Worm (Caenorhabditis elegans) whole organism, late embryonic: ENCODE results near the gene cyp-14A5.

Experiments
- C08G9.2 ChIP-seq: sonication (generic microtip); optimal IDR thresholded peaks from 2 replicates; lab custom pipeline; 2016; ENCODE audit warnings: mild to moderate bottlenecking, missing genetic modification characterization, moderate library complexity, missing compliant biosample characterization
- F13H6.1 ChIP-seq: sonication (generic microtip); optimal IDR thresholded peaks from 2 replicates; lab custom pipeline; 2016; ENCODE audit warnings: missing genetic modification characterization, missing compliant biosample characterization
- K02D7.2 ChIP-seq: sonication (generic microtip); optimal IDR thresholded peaks from 2 replicates; lab custom pipeline; 2017; ENCODE audit warnings: mild to moderate bottlenecking, missing genetic modification characterization, missing compliant biosample characterization
- K09A11.1 ChIP-seq: sonication (generic microtip); optimal IDR thresholded peaks from 2 replicates; lab custom pipeline; 2017; ENCODE audit warnings: antibody characterized with exemption, mild to moderate bottlenecking, missing genetic modification characterization, missing compliant biosample characterization; ENCODE audit not compliant: insufficient read depth
- T23F11.4 ChIP-seq: fragments of 200-800 bp; sonication (Bioruptor generic); optimal IDR thresholded peaks from 2 replicates; lab custom pipeline; 2018; ENCODE audit warnings: mild to moderate bottlenecking, missing genetic modification characterization, missing compliant biosample characterization
- ahr-1 ChIP-seq: sonication (generic microtip); optimal IDR thresholded peaks from 2 replicates; lab custom pipeline; 2016; ENCODE audit warnings: missing genetic modification characterization, missing compliant biosample characterization
- ceh-14 ChIP-seq: sonication (generic microtip); optimal IDR thresholded peaks from 2 replicates; lab custom pipeline; 2016; ENCODE audit warnings: missing genotype, missing genetic modification characterization, missing compliant biosample characterization
- ceh-2 ChIP-seq: sonication (generic microtip); optimal IDR thresholded peaks from 2 replicates; lab custom pipeline; 2016; ENCODE audit warnings: missing genotype, missing genetic modification characterization, missing compliant biosample characterization
- ceh-22 ChIP-seq: sonication (generic microtip); optimal IDR thresholded peaks from 2 replicates; lab custom pipeline; 2017; ENCODE audit warnings: missing biosample characterization, missing genetic modification characterization
- ceh-30 ChIP-seq: fragments of 150-350 bp; optimal IDR thresholded peaks from 2 replicates; lab custom pipeline; 2014; ENCODE audit warnings: missing biosample characterization, missing genetic modification characterization
- ceh-34 ChIP-seq: sonication (generic microtip); optimal IDR thresholded peaks from 2 replicates; lab custom pipeline; 2016; ENCODE audit warnings: mild to moderate bottlenecking, missing genetic modification characterization, missing compliant biosample characterization
- ceh-6 ChIP-seq: fragments of 200-800 bp; sonication (Bioruptor generic); optimal IDR thresholded peaks from 2 replicates; lab custom pipeline; 2018; ENCODE audit warnings: mild to moderate bottlenecking, missing genetic modification characterization, missing compliant biosample characterization
- ceh-9 ChIP-seq: sonication (generic microtip); optimal IDR thresholded peaks from 2 replicates; lab custom pipeline; 2016; ENCODE audit warnings: mild to moderate bottlenecking, missing genetic modification characterization, inconsistent platforms, missing compliant biosample characterization
- dmd-4 ChIP-seq: sonication (generic microtip); optimal IDR thresholded peaks from 2 replicates; lab custom pipeline; 2016; ENCODE audit warnings: borderline replicate concordance, missing genetic modification characterization, missing compliant biosample characterization
- dve-1 ChIP-seq: sonication (generic microtip); optimal IDR thresholded peaks from 2 replicates; lab custom pipeline; 2017; ENCODE audit warnings: antibody characterized with exemption, mild to moderate bottlenecking, missing genetic modification characterization, missing compliant biosample characterization
- elt-2 ChIP-seq: sonication (generic microtip); optimal IDR thresholded peaks from 2 replicates; lab custom pipeline; 2016; ENCODE audit warnings: missing genetic modification reagents, missing genetic modification characterization, missing compliant biosample characterization
- eyg-1 ChIP-seq: sonication (generic microtip); optimal IDR thresholded peaks from 2 replicates; lab custom pipeline; 2016; ENCODE audit warnings: missing genotype, missing genetic modification characterization, missing compliant biosample characterization
- fax-1 ChIP-seq: sonication (generic microtip); optimal IDR thresholded peaks from 2 replicates; lab custom pipeline; 2016; ENCODE audit warnings: missing genotype, missing genetic modification characterization, missing compliant biosample characterization
- fkh-10 ChIP-seq: fragments of 150-350 bp; optimal IDR thresholded peaks from 2 replicates; lab custom pipeline; 2014; ENCODE audit warnings: missing biosample characterization, missing genetic modification reagents, missing genetic modification characterization
- fkh-6 ChIP-seq: sonication (generic microtip); optimal IDR thresholded peaks from 2 replicates; lab custom pipeline; 2016; ENCODE audit warnings: missing genetic modification characterization, missing compliant biosample characterization
- gmeb-2 ChIP-seq: sonication (generic microtip); optimal IDR thresholded peaks from 2 replicates; lab custom pipeline; 2016; ENCODE audit warnings: missing genetic modification characterization, inconsistent platforms, missing compliant biosample characterization
- hlh-13 ChIP-seq: fragments of 200-800 bp; sonication (Bioruptor generic); optimal IDR thresholded peaks from 2 replicates; lab custom pipeline; 2018; ENCODE audit warnings: mild to moderate bottlenecking, missing genetic modification characterization, missing compliant biosample characterization
- hlh-15 ChIP-seq: sonication (generic microtip); optimal IDR thresholded peaks from 2 replicates; lab custom pipeline; 2016; ENCODE audit warnings: missing genetic modification characterization, missing compliant biosample characterization
- hlh-30 ChIP-seq: sonication (generic microtip); optimal IDR thresholded peaks from 2 replicates; lab custom pipeline; 2017; ENCODE audit warnings: antibody characterized with exemption, missing genetic modification characterization, missing compliant biosample characterization; ENCODE audit not compliant: insufficient read depth
- hlh-8 ChIP-seq: sonication (generic microtip); optimal IDR thresholded peaks from 2 replicates; lab custom pipeline; 2016; ENCODE audit warnings: missing genotype, missing genetic modification characterization, missing compliant biosample characterization
- madf-2 ChIP-seq: sonication (generic microtip); optimal IDR thresholded peaks from 2 replicates; lab custom pipeline; 2017; ENCODE audit warnings: missing genetic modification characterization, missing compliant biosample characterization
- mec-3 ChIP-seq: sonication (generic microtip); optimal IDR thresholded peaks from 2 replicates; lab custom pipeline; 2016; ENCODE audit warnings: borderline replicate concordance, missing genetic modification characterization, missing compliant biosample characterization
- nfya-1 ChIP-seq: sonication (generic microtip); optimal IDR thresholded peaks from 2 replicates; lab custom pipeline; 2017; ENCODE audit warnings: missing genetic modification characterization, mild to moderate bottlenecking, missing compliant biosample characterization, antibody characterized with exemption, moderate library complexity
- nhr-11 ChIP-seq: fragments of 150-350 bp; optimal IDR thresholded peaks from 2 replicates; lab custom pipeline; 2014; ENCODE audit warnings: missing biosample characterization, missing genetic modification characterization
- pat-9 ChIP-seq: fragments of 200-800 bp; sonication (Bioruptor generic); optimal IDR thresholded peaks from 2 replicates; lab custom pipeline; 2018; ENCODE audit warnings: mild to moderate bottlenecking, missing genetic modification characterization, moderate library complexity, missing compliant biosample characterization
- pax-1 ChIP-seq: fragments of 150-350 bp; optimal IDR thresholded peaks from 2 replicates; lab custom pipeline; 2014; ENCODE audit warnings: missing biosample characterization, missing genetic modification characterization
- pha-4 ChIP-seq: fragments of 150-350 bp; optimal IDR thresholded peaks from 2 replicates; lab custom pipeline; 2018; ENCODE audit warnings: missing biosample characterization, missing genetic modification reagents, missing genetic modification characterization
- pqm-1 ChIP-seq: sonication (generic microtip); optimal IDR thresholded peaks from 2 replicates; lab custom pipeline; 2016; ENCODE audit warnings: missing genetic modification characterization, missing compliant biosample characterization
- pros-1 ChIP-seq: fragments of 150-350 bp; optimal IDR thresholded peaks from 2 replicates; lab custom pipeline; 2014; ENCODE audit warnings: missing biosample characterization, missing genetic modification reagents, missing genetic modification characterization
- ref-2 ChIP-seq: sonication (generic microtip); optimal IDR thresholded peaks from 2 replicates; lab custom pipeline; 2016; ENCODE audit warnings: missing genetic modification characterization, missing compliant biosample characterization
- sdc-2 ChIP-seq: sonication (generic microtip); optimal IDR thresholded peaks from 2 replicates; lab custom pipeline; 2016; ENCODE audit warnings: missing genotype, missing genetic modification characterization, missing compliant biosample characterization
- sox-2 ChIP-seq: fragments of 200-800 bp; sonication (Bioruptor generic); IDR thresholded peaks from 2 replicates; pipeline ENCODE4 v1.3.6; 2022; ENCODE audit warnings: missing genetic modification reagents, missing genetic modification characterization, missing compliant biosample characterization
- sox-4 ChIP-seq: sonication (generic microtip); optimal IDR thresholded peaks from 2 replicates; lab custom pipeline; 2017; ENCODE audit warnings: mild to moderate bottlenecking, missing genetic modification characterization, inconsistent platforms, missing compliant biosample characterization
- syd-9 ChIP-seq: sonication (generic microtip); optimal IDR thresholded peaks from 2 replicates; lab custom pipeline; 2016; ENCODE audit warnings: mild to moderate bottlenecking, missing genetic modification characterization, moderate library complexity, missing compliant biosample characterization
- tbx-7 ChIP-seq: sonication (generic microtip); optimal IDR thresholded peaks from 2 replicates; lab custom pipeline; 2016; ENCODE audit warnings: missing genotype, missing genetic modification characterization, missing compliant biosample characterization
- unc-3 ChIP-seq, 2 experiments: fragments of 200-800 bp in 1 of 2; sonication (Bioruptor generic) in 1 of 2; sonication (generic microtip) in 1 of 2; conservative IDR thresholded peaks in 1 of 2; optimal IDR thresholded peaks in 1 of 2; 2 replicates each; pipeline versions ENCODE4 v1.3.6 to Lab custom; 2016 to 2022; ENCODE audit warnings: missing compliant biosample characterization in 2 of 2, missing genetic modification characterization in 2 of 2, missing genetic modification reagents in 1 of 2
- unc-42 ChIP-seq: sonication (generic microtip); optimal IDR thresholded peaks from 2 replicates; lab custom pipeline; 2016; ENCODE audit warnings: missing genotype, missing genetic modification characterization, missing compliant biosample characterization
- unc-55 ChIP-seq: sonication (generic microtip); optimal IDR thresholded peaks from 2 replicates; lab custom pipeline; 2017; ENCODE audit warnings: missing biosample characterization, missing genetic modification reagents, missing genetic modification characterization
- unc-86 ChIP-seq: sonication (generic microtip); optimal IDR thresholded peaks from 2 replicates; lab custom pipeline; 2016; ENCODE audit warnings: missing genetic modification characterization, missing compliant biosample characterization
- zip-5 ChIP-seq: sonication (generic microtip); optimal IDR thresholded peaks from 2 replicates; lab custom pipeline; 2016; ENCODE audit warnings: missing genetic modification characterization, missing compliant biosample characterization
- ztf-16 ChIP-seq: sonication (generic microtip); optimal IDR thresholded peaks from 2 replicates; lab custom pipeline; 2017; ENCODE audit warnings: missing genetic modification characterization, missing compliant biosample characterization

cyp-14A5 gene

DNA sequence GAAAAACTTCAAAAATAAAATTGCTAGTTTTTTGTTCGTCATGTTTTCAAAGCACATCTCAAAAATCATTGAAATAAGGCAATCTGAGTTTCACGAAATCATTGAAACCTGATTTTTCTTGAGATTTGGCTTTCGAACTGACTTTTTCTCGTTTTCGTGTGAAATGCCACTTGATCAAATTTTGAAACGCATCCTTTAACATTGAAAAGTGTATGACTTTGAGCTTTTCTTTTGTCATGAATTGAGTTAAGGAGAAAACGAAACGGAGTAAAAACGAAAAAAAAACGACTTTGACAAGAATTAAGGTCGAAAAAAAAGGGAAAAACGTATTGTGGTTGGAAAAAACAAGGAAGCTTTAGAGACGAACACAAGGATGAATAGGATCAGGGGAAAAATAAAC is 31.9 kb upstream of the cyp-14A5 start:
- TF ChIP-seq unc-55 (GFP tag; lab: Kevin White, UChicago) (no peak), syd-9 (no peak), ztf-16 (tag; lab: Kevin White, UChicago) (no peak), hlh-13 (GFP tag; lab: Kevin White, UChicago) (no peak), gmeb-2 (no peak), nhr-11 (tag; lab: Kevin White, UChicago) (no peak), zip-5 (tag; lab: Kevin White, UChicago) (no peak), elt-2 (tag; lab: Kevin White, UChicago) (no peak), sox-4 (tag; lab: Kevin White, UChicago) (no peak), tbx-7 (tag; lab: Kevin White, UChicago) (no peak), dmd-4 (tag; lab: Kevin White, UChicago) (no peak), T23F11.4 (GFP tag; lab: Kevin White, UChicago) (no peak), ahr-1 (no peak)

DNA sequence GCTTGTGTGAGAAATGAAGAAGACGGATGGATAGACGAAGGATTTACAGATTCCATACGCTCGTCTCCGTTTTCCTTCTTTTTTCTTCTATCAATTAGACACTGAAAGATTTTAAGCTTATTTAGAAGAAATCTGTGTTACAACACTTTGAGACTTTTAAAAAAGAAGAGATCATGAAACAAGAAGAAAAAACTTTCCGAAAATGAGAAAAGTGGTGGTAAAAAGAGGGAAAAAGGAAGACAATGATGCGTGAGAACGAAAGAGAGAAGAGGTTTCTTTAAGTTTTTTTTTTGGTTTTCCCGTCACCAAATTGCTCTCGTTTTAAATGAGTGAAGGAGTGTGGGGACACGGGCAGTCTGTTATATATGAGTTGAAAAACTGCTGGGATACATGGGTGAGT is 30.5 kb upstream of the cyp-14A5 start, which contains the start of gene glc-3:
Gene glc-3, minus strand, starts transcription at position 101 of the 400 bp plus-strand sequence.
- TF ChIP-seq ceh-34 (no peak), pha-4 (tag; lab: Kevin White, UChicago) (no peak), unc-3 (GFP tag; conservative IDR thresholded peaks at IDR 0.05; lab: Robert Waterston, UW) (no peak), unc-3 (tag; optimal IDR thresholded peaks at IDR 0.05; lab: Kevin White, UChicago) (no peak), sox-2 (GFP tag; lab: Robert Waterston, UW) (no peak), ceh-9 (no peak), ceh-6 (no peak), pqm-1 (no peak), hlh-8 (tag; lab: Kevin White, UChicago) (no peak), fkh-6 (tag; lab: Kevin White, UChicago) (no peak)

DNA sequence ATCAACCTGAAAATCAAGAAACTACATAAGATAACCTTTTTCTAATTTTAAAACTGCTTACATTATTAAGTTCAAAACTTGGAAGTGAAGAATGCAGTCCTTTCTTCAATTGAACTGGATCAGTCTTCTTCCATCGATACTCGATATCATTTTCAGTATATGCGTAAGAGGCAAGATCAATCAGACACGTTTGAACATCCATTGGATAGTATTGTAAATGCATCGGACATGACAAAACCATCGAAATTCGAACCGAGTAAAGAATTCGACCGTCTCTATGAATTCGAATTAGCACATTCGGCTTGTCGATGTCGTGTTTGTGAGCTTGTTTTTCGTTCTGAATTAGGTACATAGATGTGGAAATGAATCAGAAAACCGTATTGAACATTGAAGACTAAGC is 27.7 kb upstream of the cyp-14A5 start:
- TF ChIP-seq unc-86 (tag; lab: Kevin White, UChicago) (no peak), syd-9 (no peak), elt-2 (tag; lab: Kevin White, UChicago) (no peak), C08G9.2 (tag; lab: Kevin White, UChicago) (no peak), sox-4 (tag; lab: Kevin White, UChicago) (no peak), madf-2 (tag; lab: Kevin White, UChicago) (no peak), hlh-8 (tag; lab: Kevin White, UChicago) (no peak), hlh-30 (tag; lab: Kevin White, UChicago) (no peak), ceh-22 (tag; lab: Kevin White, UChicago) (no peak), zip-5 (tag; lab: Kevin White, UChicago) (no peak), pax-1 (tag; lab: Kevin White, UChicago) (no peak), F13H6.1 (tag; lab: Kevin White, UChicago) (no peak), sdc-2 (tag; lab: Kevin White, UChicago) (no peak), K09A11.1 (tag; lab: Kevin White, UChicago) (no peak)
- TF ChIP-seq, all 69 proteins: peak for 0

DNA sequence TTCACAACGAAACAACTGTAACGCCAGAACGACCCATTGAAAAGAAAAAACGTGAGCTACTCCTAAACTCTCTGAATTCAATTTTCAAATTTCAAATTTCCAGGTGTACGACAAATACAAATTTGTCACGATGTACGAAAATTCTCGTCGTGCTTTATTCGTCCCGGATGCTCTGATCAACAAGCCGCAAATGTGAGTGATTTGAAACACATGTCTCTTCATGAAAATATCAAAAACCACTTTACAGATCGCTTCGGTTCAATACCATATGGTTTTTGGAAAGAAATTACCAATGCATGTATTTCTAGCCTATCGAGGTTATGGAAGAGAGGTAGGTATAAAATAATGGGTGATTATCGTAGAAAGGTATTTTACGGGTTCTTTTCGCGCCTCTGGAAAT is 24.0 kb upstream of the cyp-14A5 start:
- no peak for TF ChIP-seq ceh-2 (tag; lab: Kevin White, UChicago)
- no peak for TF ChIP-seq eyg-1 (tag; lab: Kevin White, UChicago)
- TF ChIP-seq mec-3 (tag; lab: Kevin White, UChicago) = no peak
- no peak for TF ChIP-seq nhr-11 (tag; lab: Kevin White, UChicago)
- no peak for TF ChIP-seq ceh-14 (tag; lab: Kevin White, UChicago)
- TF ChIP-seq hlh-13 (GFP tag; lab: Kevin White, UChicago) = no peak
- no peak for TF ChIP-seq unc-42 (tag; lab: Kevin White, UChicago)
- no peak for TF ChIP-seq fkh-10
- TF ChIP-seq dve-1 (tag; lab: Kevin White, UChicago) = no peak
- TF ChIP-seq ceh-9 = no peak
- no peak for TF ChIP-seq K02D7.2 (tag; lab: Kevin White, UChicago)
- TF ChIP-seq ceh-30 (tag; lab: Kevin White, UChicago) = no peak
- no peak for TF ChIP-seq pat-9 (tag; lab: Kevin White, UChicago)
- no peak for TF ChIP-seq pros-1 (tag; lab: Kevin White, UChicago)
- no peak for TF ChIP-seq hlh-15
- TF ChIP-seq nfya-1 (tag; lab: Kevin White, UChicago) = no peak
- TF ChIP-seq ref-2 (tag; lab: Kevin White, UChicago) = no peak
- TF ChIP-seq fax-1 = no peak
- TF ChIP-seq fkh-6 (tag; lab: Kevin White, UChicago) = no peak
- TF ChIP-seq unc-55 (GFP tag; lab: Kevin White, UChicago) = no peak
